Fruit fly (Drosophila melanogaster) whole organism, embryonic: ENCODE data around the gene Kr-h2.

Experiments used
- CG10267 ChIP-seq: fragments of 200-800 bp; sonication (Bioruptor generic); optimal IDR thresholded peaks from 2 replicates; lab custom pipeline; 2018; ENCODE audit warnings: missing biosample characterization, mild to moderate bottlenecking, missing genetic modification characterization, moderate library complexity
- CG10431 ChIP-seq: fragments of 200-800 bp; sonication (Bioruptor generic); optimal IDR thresholded peaks from 3 replicates; lab custom pipeline; 2018; ENCODE audit warnings: missing biosample characterization, mild to moderate bottlenecking, missing genetic modification characterization
- CG10462 ChIP-seq: fragments of 200-800 bp; sonication (Bioruptor generic); optimal IDR thresholded peaks from 2 replicates; lab custom pipeline; 2016; ENCODE audit warnings: missing biosample characterization, missing genetic modification characterization
- CG10979 ChIP-seq: fragments of 200-800 bp; sonication (Bioruptor generic); optimal IDR thresholded peaks from 2 replicates; lab custom pipeline; 2018; ENCODE audit warnings: missing biosample characterization, mild to moderate bottlenecking, missing genetic modification characterization, moderate library complexity
- CG12744 ChIP-seq: fragments of 200-800 bp; sonication (Bioruptor generic); optimal IDR thresholded peaks from 2 replicates; lab custom pipeline; 2016; ENCODE audit warnings: missing biosample characterization, missing genetic modification characterization
- CG1529 ChIP-seq: fragments of 200-800 bp; sonication (Bioruptor generic); optimal IDR thresholded peaks from 3 replicates; lab custom pipeline; 2018; ENCODE audit warnings: missing biosample characterization, missing genetic modification characterization
- CG15696 ChIP-seq: fragments of 200-800 bp; sonication (Bioruptor generic); optimal IDR thresholded peaks from 2 replicates; lab custom pipeline; 2019; ENCODE audit warnings: missing biosample characterization, mild to moderate bottlenecking, missing genetic modification characterization, moderate library complexity
- CG17328 ChIP-seq: fragments of 200-800 bp; sonication (Bioruptor generic); IDR thresholded peaks from 2 replicates; pipeline ENCODE4 v1.3.6; 2022; ENCODE audit warnings: missing biosample characterization, missing genetic modification characterization
- CG2199 ChIP-seq: fragments of 200-800 bp; sonication (Bioruptor generic); IDR thresholded peaks from 3 replicates; pipeline ENCODE4 v1.3.6; 2022; ENCODE audit warnings: missing biosample characterization, missing genetic modification characterization
- CG2202 ChIP-seq: fragments of 200-800 bp; sonication (Bioruptor generic); optimal IDR thresholded peaks from 2 replicates; lab custom pipeline; 2018; ENCODE audit warnings: missing biosample characterization, mild to moderate bottlenecking, missing genetic modification characterization
- CG30431 ChIP-seq: fragments of 200-800 bp; sonication (Bioruptor generic); optimal IDR thresholded peaks from 2 replicates; lab custom pipeline; 2017; ENCODE audit warnings: missing biosample characterization, missing genetic modification characterization
- CG4282 ChIP-seq: fragments of 200-800 bp; sonication (Bioruptor generic); optimal IDR thresholded peaks from 2 replicates; lab custom pipeline; 2016; ENCODE audit warnings: missing biosample characterization, missing genetic modification characterization
- CG4617 ChIP-seq: fragments of 200-800 bp; sonication (Bioruptor generic); optimal IDR thresholded peaks from 3 replicates; lab custom pipeline; 2016; ENCODE audit warnings: missing biosample characterization, missing genetic modification characterization, borderline replicate concordance
- CG7556 ChIP-seq: fragments of 200-800 bp; sonication (Bioruptor generic); optimal IDR thresholded peaks from 2 replicates; lab custom pipeline; 2017; ENCODE audit warnings: missing biosample characterization, mild to moderate bottlenecking, missing genetic modification characterization
- CG7839 ChIP-seq: fragments of 200-800 bp; sonication (Bioruptor generic); optimal IDR thresholded peaks from 3 replicates; lab custom pipeline; 2018; ENCODE audit warnings: missing biosample characterization, mild to moderate bottlenecking, missing genetic modification characterization, moderate library complexity
- CG8944 ChIP-seq: fragments of 200-800 bp; sonication (Bioruptor generic); optimal IDR thresholded peaks from 3 replicates; lab custom pipeline; 2016; ENCODE audit warnings: missing biosample characterization, missing genetic modification characterization
- CG9215 ChIP-seq: fragments of 200-800 bp; sonication (Bioruptor generic); IDR thresholded peaks from 2 replicates; pipeline ENCODE4 v1.3.6; 2022; ENCODE audit warnings: missing biosample characterization, missing genetic modification characterization
- Chrac-16 ChIP-seq: fragments of 200-800 bp; sonication (Bioruptor generic); optimal IDR thresholded peaks from 3 replicates; lab custom pipeline; 2016; ENCODE audit warnings: missing biosample characterization, missing genetic modification characterization
- Deaf1 ChIP-seq: fragments of 200-800 bp; optimal IDR thresholded peaks from 3 replicates; lab custom pipeline; 2019; ENCODE audit warnings: missing biosample characterization, mild to moderate bottlenecking, missing genetic modification characterization, moderate library complexity
- Dll ChIP-seq: fragments of 200-800 bp; sonication (Bioruptor generic); IDR thresholded peaks from 4 replicates; pipeline ENCODE4 v1.3.6; 2022; ENCODE audit warnings: missing biosample characterization, missing genetic modification characterization; ENCODE audit not compliant: partially characterized antibody
- ERR ChIP-seq: fragments of 200-800 bp; sonication (Bioruptor generic); optimal IDR thresholded peaks from 2 replicates; lab custom pipeline; 2016; ENCODE audit warnings: missing biosample characterization, missing genetic modification characterization
- Ets65A ChIP-seq: fragments of 200-800 bp; sonication (Bioruptor generic); peaks from one replicate; lab custom pipeline; 2016; ENCODE audit warnings: missing biosample characterization, missing genetic modification characterization
- Lpt ChIP-seq: fragments of >200 bp; optimal IDR thresholded peaks from 2 replicates; lab custom pipeline; 2018; ENCODE audit warnings: missing biosample characterization, missing genetic modification characterization
- MBD-R2 ChIP-seq: fragments of 200-800 bp; sonication (Bioruptor generic); IDR thresholded peaks from 2 replicates; pipeline ENCODE4 v1.3.6; 2022; ENCODE audit warnings: missing biosample characterization, missing genetic modification characterization
- Meics ChIP-seq: fragments of 200-800 bp; sonication (Bioruptor generic); optimal IDR thresholded peaks from 2 replicates; lab custom pipeline; 2017; ENCODE audit warnings: missing biosample characterization, mild to moderate bottlenecking, missing genetic modification characterization
- NC2β ChIP-seq: fragments of 200-800 bp; sonication (Bioruptor generic); optimal IDR thresholded peaks from 2 replicates; lab custom pipeline; 2016; ENCODE audit warnings: missing biosample characterization, missing genetic modification characterization
- Opbp ChIP-seq: fragments of 200-800 bp; sonication (Bioruptor generic); IDR thresholded peaks from 3 replicates; pipeline ENCODE4 v1.3.6; 2022; ENCODE audit warnings: missing biosample characterization, missing genetic modification characterization; ENCODE audit not compliant: partially characterized antibody
- Scr ChIP-seq: fragments of 200-800 bp; sonication (Bioruptor generic); IDR thresholded peaks from 2 replicates; pipeline ENCODE4 v1.3.6; 2022; ENCODE audit warnings: missing biosample characterization, missing genetic modification characterization; ENCODE audit not compliant: partially characterized antibody
- Six4 ChIP-seq: fragments of 200-800 bp; sonication (Bioruptor generic); optimal IDR thresholded peaks from 2 replicates; lab custom pipeline; 2016; ENCODE audit warnings: missing biosample characterization, missing genetic modification characterization
- amos ChIP-seq: fragments of 200-800 bp; sonication (Bioruptor generic); IDR thresholded peaks from 2 replicates; pipeline ENCODE4 v1.3.6; 2022; ENCODE audit warnings: missing biosample characterization, missing genetic modification characterization; ENCODE audit not compliant: partially characterized antibody
- bbx ChIP-seq: fragments of 200-800 bp; sonication (Bioruptor generic); IDR thresholded peaks from 2 replicates; pipeline ENCODE4 v1.3.6; 2022; ENCODE audit warnings: missing biosample characterization, missing genetic modification characterization; ENCODE audit not compliant: partially characterized antibody
- br ChIP-seq: fragments of >200 bp; optimal IDR thresholded peaks from 2 replicates; lab custom pipeline; 2017
- cas ChIP-seq: fragments of 200-800 bp; sonication (Bioruptor generic); IDR thresholded peaks from 2 replicates; pipeline ENCODE4 v1.3.6; 2022; ENCODE audit warnings: missing biosample characterization, missing genetic modification characterization
- ci ChIP-seq: fragments of 200-800 bp; sonication (Bioruptor generic); IDR thresholded peaks from 3 replicates; pipeline ENCODE4 v1.3.6; 2022; ENCODE audit warnings: missing biosample characterization, missing genetic modification characterization
- dimm ChIP-seq: fragments of 200-800 bp; sonication (Bioruptor generic); IDR thresholded peaks from 2 replicates; pipeline ENCODE4 v1.3.6; 2022; ENCODE audit warnings: missing biosample characterization, missing genetic modification characterization
- disco-r ChIP-seq: fragments of 200-800 bp; sonication (Bioruptor generic); optimal IDR thresholded peaks from 2 replicates; lab custom pipeline; 2016; ENCODE audit warnings: missing biosample characterization, missing genetic modification characterization
- fd102C ChIP-seq: fragments of 200-800 bp; sonication (Bioruptor generic); optimal IDR thresholded peaks from 2 replicates; lab custom pipeline; 2018; ENCODE audit warnings: missing biosample characterization, mild to moderate bottlenecking, missing genetic modification characterization, moderate library complexity
- gfzf ChIP-seq: fragments of 200-800 bp; sonication (Bioruptor generic); optimal IDR thresholded peaks from 2 replicates; lab custom pipeline; 2016; ENCODE audit warnings: missing biosample characterization, mild to moderate bottlenecking, missing genetic modification characterization, moderate library complexity
- ham ChIP-seq: fragments of 200-800 bp; sonication (Bioruptor generic); IDR thresholded peaks from 2 replicates; pipeline ENCODE4 v1.3.6; 2022; ENCODE audit warnings: missing biosample characterization, missing genetic modification characterization
- hkb ChIP-seq, 2 experiments: fragments of 200-800 bp in 1 of 2; fragments of >200 bp in 1 of 2; sonication (Bioruptor generic) in 1 of 2; IDR thresholded peaks in 1 of 2; optimal IDR thresholded peaks in 1 of 2; 2 replicates each; pipeline versions ENCODE4 v1.3.6 to Lab custom; 2017 to 2022; ENCODE audit warnings: missing biosample characterization in 1 of 2, missing genetic modification characterization in 1 of 2
- jing ChIP-seq: fragments of 200-800 bp; sonication (Bioruptor generic); optimal IDR thresholded peaks from 2 replicates; lab custom pipeline; 2018; ENCODE audit warnings: missing biosample characterization, mild to moderate bottlenecking, missing genetic modification characterization
- maf-S ChIP-seq: fragments of 200-800 bp; sonication (Bioruptor generic); optimal IDR thresholded peaks from 2 replicates; lab custom pipeline; 2016; ENCODE audit warnings: missing biosample characterization, missing genetic modification characterization
- nmo ChIP-seq: fragments of 200-800 bp; sonication (Bioruptor generic); optimal IDR thresholded peaks from 2 replicates; lab custom pipeline; 2018; ENCODE audit warnings: missing biosample characterization, mild to moderate bottlenecking, missing genetic modification characterization, moderate library complexity
- pnt ChIP-seq: fragments of 200-800 bp; sonication (Bioruptor generic); optimal IDR thresholded peaks from 3 replicates; lab custom pipeline; 2016; ENCODE audit warnings: missing biosample characterization, missing genetic modification characterization
- pros ChIP-seq: fragments of 200-800 bp; sonication (Bioruptor generic); optimal IDR thresholded peaks from 3 replicates; lab custom pipeline; 2019; ENCODE audit warnings: missing biosample characterization, mild to moderate bottlenecking, missing genetic modification characterization, moderate library complexity
- psq ChIP-seq: fragments of 200-800 bp; sonication (Bioruptor generic); optimal IDR thresholded peaks from 2 replicates; lab custom pipeline; 2017; ENCODE audit warnings: missing biosample characterization, missing genetic modification characterization
- rib ChIP-seq: fragments of 200-800 bp; sonication (Bioruptor generic); IDR thresholded peaks from 2 replicates; pipeline ENCODE4 v1.3.6; 2022; ENCODE audit warnings: missing biosample characterization, missing genetic modification characterization
- salm ChIP-seq: fragments of 200-800 bp; sonication (Bioruptor generic); optimal IDR thresholded peaks from 2 replicates; lab custom pipeline; 2018; ENCODE audit warnings: missing biosample characterization, mild to moderate bottlenecking, missing genetic modification characterization
- sc ChIP-seq, 3 experiments: fragments of >200 bp in 2 of 3; fragments of 200-800 bp in 1 of 3; sonication (Bioruptor generic) in 1 of 3; optimal IDR thresholded peaks; 2 replicates in 2 of 3; 3 replicates in 1 of 3; lab custom pipeline; 2017; ENCODE audit warnings: mild to moderate bottlenecking in 1 of 3, missing biosample characterization in 1 of 3, missing genetic modification characterization in 1 of 3, missing genetic modification reagents in 1 of 3
- slou ChIP-seq: fragments of 200-800 bp; sonication (Bioruptor generic); optimal IDR thresholded peaks from 3 replicates; lab custom pipeline; 2016; ENCODE audit warnings: missing biosample characterization, missing genetic modification characterization
- vvl ChIP-seq: fragments of 200-800 bp; sonication (Bioruptor generic); IDR thresholded peaks from 2 replicates; pipeline ENCODE4 v1.3.6; 2022; ENCODE audit warnings: missing biosample characterization, missing genetic modification characterization

Kr-h2 gene

DNA sequence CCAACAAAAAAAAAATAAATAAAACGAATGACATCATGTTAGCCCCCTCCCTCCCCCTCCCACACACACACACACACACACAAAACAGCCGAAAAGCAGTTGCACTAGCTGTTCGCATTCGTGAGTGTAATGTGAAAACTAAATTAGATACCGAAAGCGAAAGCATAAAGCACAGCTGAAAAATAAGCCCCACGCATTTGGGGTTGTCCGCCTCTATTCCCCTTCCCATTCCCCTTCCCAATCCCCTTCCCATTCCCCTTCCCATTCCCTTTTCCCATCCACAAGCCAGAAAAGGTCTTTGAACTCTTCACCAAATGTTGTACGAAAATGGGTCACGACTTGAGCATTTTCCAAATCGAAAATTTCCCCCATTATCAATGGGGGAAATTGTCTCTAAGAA is 4.6 kb downstream of the Kr-h2 start (continued):
- no peak for TF ChIP-seq hkb (optimal IDR thresholded peaks at IDR 0.05; lab: Kevin White, UChicago)
- TF ChIP-seq hkb (GFP tag; IDR thresholded peaks at IDR 0.05; lab: Robert Waterston, UW): no peak
- no peak for TF ChIP-seq CG10462
- no peak for TF ChIP-seq jing
- no peak for TF ChIP-seq NC2β
- TF ChIP-seq Deaf1 (tag; lab: Kevin White, UChicago): peak; percentile 48
- TF ChIP-seq Meics: no peak
- TF ChIP-seq CG2199 (GFP tag; lab: Robert Waterston, UW): peak; percentile 31; the same call in 1 of the 3 replicates
- no peak for TF ChIP-seq cas
- no peak for TF ChIP-seq maf-S
- TF ChIP-seq pros (GFP tag; lab: Kevin White, UChicago): peak; percentile 90
- TF ChIP-seq Scr (GFP tag; lab: Robert Waterston, UW): 0 out of 2 replicates have a peak, but pooled peaks have one; percentile 28
- TF ChIP-seq CG30431 (GFP tag; lab: Kevin White, UChicago): no peak
- no peak for TF ChIP-seq Chrac-16 (GFP tag; lab: Kevin White, UChicago)
- TF ChIP-seq CG2202: no peak
- no peak for TF ChIP-seq CG9215
- TF ChIP-seq CG4282 (GFP tag; lab: Kevin White, UChicago): no peak
- TF ChIP-seq psq (GFP tag; lab: Kevin White, UChicago): no peak
- TF ChIP-seq Ets65A (GFP tag; lab: Kevin White, UChicago): no peak
- TF ChIP-seq pnt (GFP tag; lab: Kevin White, UChicago): no peak
- TF ChIP-seq CG10979 (tag; lab: Kevin White, UChicago): no peak
- TF ChIP-seq CG4617: no peak
- TF ChIP-seq Dll (GFP tag; lab: Robert Waterston, UW): 0 out of 4 replicates have a peak, but pooled peaks have one; percentile 13
- TF ChIP-seq CG1529: no peak
- no peak for TF ChIP-seq salm (tag; lab: Kevin White, UChicago)
- no peak for TF ChIP-seq CG17328
- no peak for TF ChIP-seq disco-r
- TF ChIP-seq amos (GFP tag; lab: Robert Waterston, UW): no peak; the same call in 1 of the 2 replicates
- no peak for TF ChIP-seq gfzf (GFP tag; lab: Kevin White, UChicago)
- no peak for TF ChIP-seq CG8944 (GFP tag; lab: Kevin White, UChicago)
- no peak for TF ChIP-seq ERR (GFP tag; lab: Kevin White, UChicago)
- no peak for TF ChIP-seq CG12744
- TF ChIP-seq Lpt (GFP tag; lab: Kevin White, UChicago): no peak
- TF ChIP-seq MBD-R2 (GFP tag; lab: Robert Waterston, UW): no peak
- no peak for TF ChIP-seq rib
- no peak for TF ChIP-seq CG10267 (tag; lab: Kevin White, UChicago)
- no peak for TF ChIP-seq CG7839
- no peak for TF ChIP-seq vvl (GFP tag; lab: Robert Waterston, UW)
- TF ChIP-seq sc (optimal IDR thresholded peaks at IDR 0.05; lab: Kevin White, UChicago): no peak
- TF ChIP-seq sc (GFP tag; optimal IDR thresholded peaks at IDR 0.05; lab: Kevin White, UChicago): no peak
- no peak for TF ChIP-seq dimm
- no peak for TF ChIP-seq CG15696 (tag; lab: Kevin White, UChicago)
- no peak for TF ChIP-seq fd102C (GFP tag; lab: Kevin White, UChicago)
- TF ChIP-seq ci (GFP tag; lab: Robert Waterston, UW): 0 out of 3 replicates have a peak, but pooled peaks have one; percentile 59
- TF ChIP-seq ham (GFP tag; lab: Robert Waterston, UW): no peak
- TF ChIP-seq CG10431 (GFP tag; lab: Kevin White, UChicago): no peak
- TF ChIP-seq Opbp (GFP tag; lab: Robert Waterston, UW): peak; percentile 43; the same call in 1 of the 3 replicates
- TF ChIP-seq br (lab: Kevin White, UChicago): no peak
- 0 out of 2 replicates have a peak, but pooled peaks have one; percentile 29 for TF ChIP-seq bbx (GFP tag; lab: Robert Waterston, UW)
- no peak for TF ChIP-seq slou
- TF ChIP-seq CG7556 (GFP tag; lab: Kevin White, UChicago): no peak
- no peak for TF ChIP-seq Six4 (GFP tag; lab: Kevin White, UChicago)
- TF ChIP-seq nmo (GFP tag; lab: Kevin White, UChicago): no peak
